Fruit fly (Drosophila melanogaster): ENCODE measurements around the gene CG7560.

- TF ChIP-seq achi (GFP tag; optimal IDR thresholded peaks at IDR 0.05) (no peak), lz (GFP tag; optimal IDR thresholded peaks at IDR 0.05) (no peak), CG11762 (GFP tag; optimal IDR thresholded peaks at IDR 0.05; ENCODE audit: insufficient read depth) (no peak), Ets96B (tag; optimal IDR thresholded peaks at IDR 0.05) (no peak), CG8119 (GFP tag; IDR thresholded peaks at IDR 0.05) (no peak)
Measured at dm6 chr3L:11444861-11445260, 19.9 kb downstream of the CG7560 start, which contains the start of gene CG7557.

Data from whole organism, prepupa.